Fruit fly (Drosophila melanogaster) whole organism, wandering third instar larva: Measurements from ENCODE around the gene CG32022.

Source experiments
- OdsH ChIP-seq: fragments of 200-800 bp; sonication (Bioruptor generic); optimal IDR thresholded peaks from 2 replicates; lab custom pipeline; 2016; ENCODE audit warnings: missing biosample characterization, mild to moderate bottlenecking, missing genetic modification characterization
- Rel ChIP-seq, 2 experiments: fragments of 200-800 bp; sonication (Bioruptor generic) in 1 of 2; optimal IDR thresholded peaks; 2 replicates in 1 of 2; 3 replicates in 1 of 2; lab custom pipeline; 2016 to 2019; ENCODE audit warnings: mild to moderate bottlenecking in 2 of 2, missing biosample characterization in 2 of 2, missing genetic modification characterization in 2 of 2, moderate library complexity in 1 of 2
- br ChIP-seq: fragments of 200-800 bp; sonication (Bioruptor generic); optimal IDR thresholded peaks from 2 replicates; lab custom pipeline; 2016; ENCODE audit warnings: missing biosample characterization, missing genetic modification characterization
- usp ChIP-seq: fragments of >200 bp; optimal IDR thresholded peaks from 2 replicates; lab custom pipeline; 2017; ENCODE audit warnings: missing biosample characterization, missing genetic modification characterization

- no peak for TF ChIP-seq OdsH
- peak; percentile 40 for TF ChIP-seq br
- TF ChIP-seq Rel (GFP tag; optimal IDR thresholded peaks at IDR 0.05; lab: Kevin White, UChicago) = no peak
- peak; percentile 17 for TF ChIP-seq Rel (tag; optimal IDR thresholded peaks at IDR 0.05; lab: Kevin White, UChicago)
- TF ChIP-seq usp (GFP tag; lab: Kevin White, UChicago) = no peak
These were observed 32.3 kb downstream of the CG32022 start for dm6 chr3L:8688694-8689291.
